Worm (Caenorhabditis elegans): Measurements from ENCODE around the gene C30H6.12.

The C30H6.12 gene

ce11 chrIV:17380061-17380680 lies 3.0 kb upstream of the C30H6.12 start, which contains the start of the genes C30H6.9 and dlat-2:
Gene C30H6.9 (minus strand): TSS chrIV:17380170.
Gene dlat-2 (plus strand): TSS chrIV:17380626.
- TF ChIP-seq aly-1 (tag; optimal IDR thresholded peaks at IDR 0.05): no peak
- no peak for TF ChIP-seq tra-4 (tag; optimal IDR thresholded peaks at IDR 0.05)
- peak; percentile 32 for TF ChIP-seq F13C5.2 (tag; optimal IDR thresholded peaks at IDR 0.05)
- no peak for TF ChIP-seq flt-1 (GFP tag; IDR thresholded peaks at IDR 0.05)

ce11 chrIV:17382029-17382428 lies 1.1 kb upstream of the C30H6.12 start, which contains the start of gene C30H6.8:
Gene C30H6.8 (plus strand): TSS chrIV:17382329.
- TF ChIP-seq B0310.2 (tag; optimal IDR thresholded peaks at IDR 0.05) (no peak), hnd-1 (tag; optimal IDR thresholded peaks at IDR 0.05) (no peak), tra-4 (tag; optimal IDR thresholded peaks at IDR 0.05) (no peak), hmg-4 (GFP tag; optimal IDR thresholded peaks at IDR 0.05) (no peak), aly-1 (tag; optimal IDR thresholded peaks at IDR 0.05) (no peak), sea-1 (GFP tag; conservative IDR thresholded peaks at IDR 0.05) (no peak)

- TF ChIP-seq F13C5.2 (tag; optimal IDR thresholded peaks at IDR 0.05): no peak
- TF ChIP-seq flt-1 (GFP tag; IDR thresholded peaks at IDR 0.05): no peak
- no peak for TF ChIP-seq tbx-37 (GFP tag; conservative IDR thresholded peaks at IDR 0.05)
- TF ChIP-seq ceh-13 (GFP tag; optimal IDR thresholded peaks at IDR 0.05): no peak
- TF ChIP-seq tbx-11 (GFP tag; IDR thresholded peaks at IDR 0.05): no peak
- TF ChIP-seq sea-1 (GFP tag; conservative IDR thresholded peaks at IDR 0.05): no peak
- no peak for TF ChIP-seq pes-1 (GFP tag; IDR thresholded peaks at IDR 0.05)
- no peak for TF ChIP-seq ceh-36 (tag; optimal IDR thresholded peaks at IDR 0.05)
- no peak for TF ChIP-seq ets-7 (tag; optimal IDR thresholded peaks at IDR 0.05)
- TF ChIP-seq tra-4 (tag; optimal IDR thresholded peaks at IDR 0.05): no peak
- TF ChIP-seq ama-1 (optimal IDR thresholded peaks at IDR 0.05): no peak
- TF ChIP-seq hmg-4 (GFP tag; optimal IDR thresholded peaks at IDR 0.05): no peak
- TF ChIP-seq hmbx-1 (tag; optimal IDR thresholded peaks at IDR 0.05): no peak
- no peak for TF ChIP-seq hnd-1 (tag; optimal IDR thresholded peaks at IDR 0.05)
Observed at ce11 chrIV:17387442-17387967, 4.4 kb downstream of the C30H6.12 start, which contains the start of gene T02D1.8. Gene T02D1.8 (minus strand): TSS chrIV:17387492.

ce11 chrIV:17395910-17396309 lies 12.8 kb downstream of the C30H6.12 start, which contains the start of gene sru-15:
Gene sru-15 (plus strand): TSS chrIV:17396210.
- TF ChIP-seq ama-1 (optimal IDR thresholded peaks at IDR 0.05) (no peak), ets-7 (tag; optimal IDR thresholded peaks at IDR 0.05) (no peak), pes-1 (GFP tag; IDR thresholded peaks at IDR 0.05) (no peak)

- TF ChIP-seq B0310.2 (tag; optimal IDR thresholded peaks at IDR 0.05) (no peak), flt-1 (GFP tag; IDR thresholded peaks at IDR 0.05) (no peak), tra-4 (tag; optimal IDR thresholded peaks at IDR 0.05) (no peak), scrt-1 (GFP tag; IDR thresholded peaks at IDR 0.05) (no peak), ets-7 (tag; optimal IDR thresholded peaks at IDR 0.05) (no peak), hmg-4 (GFP tag; optimal IDR thresholded peaks at IDR 0.05) (no peak), pes-1 (GFP tag; IDR thresholded peaks at IDR 0.05) (no peak), ama-1 (optimal IDR thresholded peaks at IDR 0.05) (no peak), tbx-37 (GFP tag; conservative IDR thresholded peaks at IDR 0.05) (no peak), aly-1 (tag; optimal IDR thresholded peaks at IDR 0.05) (no peak), sea-1 (GFP tag; conservative IDR thresholded peaks at IDR 0.05) (no peak), ceh-13 (GFP tag; optimal IDR thresholded peaks at IDR 0.05) (no peak), hmbx-1 (tag; optimal IDR thresholded peaks at IDR 0.05) (no peak), F13C5.2 (tag; optimal IDR thresholded peaks at IDR 0.05) (no peak), hnd-1 (tag; optimal IDR thresholded peaks at IDR 0.05) (no peak), tbx-11 (GFP tag; IDR thresholded peaks at IDR 0.05) (no peak), ceh-36 (tag; optimal IDR thresholded peaks at IDR 0.05) (no peak)
Observed at ce11 chrIV:17399455-17399854, 16.3 kb downstream of the C30H6.12 start, which contains the start of gene T02D1.4. Gene T02D1.4 (plus strand): TSS chrIV:17399755.

ce11 chrIV:17405530-17405929 lies 22.4 kb downstream of the C30H6.12 start, which contains the start of gene pmp-4:
Gene pmp-4 (minus strand): TSS chrIV:17405630.
- TF ChIP-seq pes-1 (GFP tag; IDR thresholded peaks at IDR 0.05): no peak
- no peak for TF ChIP-seq flt-1 (GFP tag; IDR thresholded peaks at IDR 0.05)
- TF ChIP-seq hnd-1 (tag; optimal IDR thresholded peaks at IDR 0.05): no peak
- no peak for TF ChIP-seq tbx-37 (GFP tag; conservative IDR thresholded peaks at IDR 0.05)
- no peak for TF ChIP-seq F13C5.2 (tag; optimal IDR thresholded peaks at IDR 0.05)
- TF ChIP-seq ama-1 (optimal IDR thresholded peaks at IDR 0.05): no peak
- no peak for TF ChIP-seq ets-7 (tag; optimal IDR thresholded peaks at IDR 0.05)

- TF ChIP-seq sea-1 (GFP tag; conservative IDR thresholded peaks at IDR 0.05): no peak
- no peak for TF ChIP-seq aly-1 (tag; optimal IDR thresholded peaks at IDR 0.05)
- no peak for TF ChIP-seq hmg-4 (GFP tag; optimal IDR thresholded peaks at IDR 0.05)
- TF ChIP-seq B0310.2 (tag; optimal IDR thresholded peaks at IDR 0.05): no peak
- TF ChIP-seq hnd-1 (tag; optimal IDR thresholded peaks at IDR 0.05): no peak
- no peak for TF ChIP-seq hmbx-1 (tag; optimal IDR thresholded peaks at IDR 0.05)
- no peak for TF ChIP-seq scrt-1 (GFP tag; IDR thresholded peaks at IDR 0.05)
- TF ChIP-seq pes-1 (GFP tag; IDR thresholded peaks at IDR 0.05): no peak
- no peak for TF ChIP-seq tbx-37 (GFP tag; conservative IDR thresholded peaks at IDR 0.05)
- TF ChIP-seq flt-1 (GFP tag; IDR thresholded peaks at IDR 0.05): no peak
- no peak for TF ChIP-seq ama-1 (optimal IDR thresholded peaks at IDR 0.05)
- TF ChIP-seq tra-4 (tag; optimal IDR thresholded peaks at IDR 0.05): no peak
Observed at ce11 chrIV:17406119-17406518, 23.0 kb downstream of the C30H6.12 start.

- TF ChIP-seq tra-4 (tag; optimal IDR thresholded peaks at IDR 0.05) (no peak), B0310.2 (tag; optimal IDR thresholded peaks at IDR 0.05) (no peak), hnd-1 (tag; optimal IDR thresholded peaks at IDR 0.05) (no peak), hmg-4 (GFP tag; optimal IDR thresholded peaks at IDR 0.05) (no peak), aly-1 (tag; optimal IDR thresholded peaks at IDR 0.05) (no peak), ceh-13 (GFP tag; optimal IDR thresholded peaks at IDR 0.05) (no peak), flt-1 (GFP tag; IDR thresholded peaks at IDR 0.05) (no peak), tbx-11 (GFP tag; IDR thresholded peaks at IDR 0.05) (no peak), sea-1 (GFP tag; conservative IDR thresholded peaks at IDR 0.05) (no peak), ceh-36 (tag; optimal IDR thresholded peaks at IDR 0.05) (no peak), ama-1 (optimal IDR thresholded peaks at IDR 0.05) (no peak), tbx-37 (GFP tag; conservative IDR thresholded peaks at IDR 0.05) (no peak), hmbx-1 (tag; optimal IDR thresholded peaks at IDR 0.05) (no peak), ets-7 (tag; optimal IDR thresholded peaks at IDR 0.05) (no peak), F13C5.2 (tag; optimal IDR thresholded peaks at IDR 0.05) (no peak), scrt-1 (GFP tag; IDR thresholded peaks at IDR 0.05) (no peak), pes-1 (GFP tag; IDR thresholded peaks at IDR 0.05) (no peak)
Observed at ce11 chrIV:17407025-17407424, 23.9 kb downstream of the C30H6.12 start, which contains the start of gene T02D1.7. Gene T02D1.7 (minus strand): TSS chrIV:17407125.

All from whole organism, early embryonic.